Fruit fly (Drosophila melanogaster) whole organism, embryonic: Measurements from ENCODE around the gene Pi4KIIalpha.

Source experiments
- ATbp ChIP-seq: fragments of 200-800 bp; sonication (Bioruptor generic); optimal IDR thresholded peaks from 2 replicates; lab custom pipeline; 2017; ENCODE audit warnings: missing biosample characterization, mild to moderate bottlenecking, missing genetic modification characterization, missing genetic modification reagents
- Abd-B ChIP-seq: fragments of 200-800 bp; sonication (Bioruptor generic); optimal IDR thresholded peaks from 2 replicates; lab custom pipeline; 2018; ENCODE audit warnings: missing biosample characterization, mild to moderate bottlenecking, missing genetic modification characterization, moderate library complexity
- BtbVII ChIP-seq: fragments of 200-800 bp; sonication (Bioruptor generic); optimal IDR thresholded peaks from 3 replicates; lab custom pipeline; 2017; ENCODE audit warnings: missing biosample characterization, mild to moderate bottlenecking, missing genetic modification characterization
- CG10462 ChIP-seq: fragments of 200-800 bp; sonication (Bioruptor generic); optimal IDR thresholded peaks from 2 replicates; lab custom pipeline; 2016; ENCODE audit warnings: missing biosample characterization, missing genetic modification characterization
- CG10565 ChIP-seq: fragments of 200-800 bp; sonication (Bioruptor generic); optimal IDR thresholded peaks from 3 replicates; lab custom pipeline; 2016; ENCODE audit warnings: missing biosample characterization, mild to moderate bottlenecking, missing genetic modification characterization
- CG11093 ChIP-seq: fragments of 200-800 bp; sonication (Bioruptor generic); IDR thresholded peaks from 3 replicates; pipeline ENCODE4 v1.3.6; 2022; ENCODE audit warnings: missing biosample characterization, missing genetic modification characterization
- CG11504 ChIP-seq: fragments of 200-800 bp; sonication (Bioruptor generic); optimal IDR thresholded peaks from 3 replicates; lab custom pipeline; 2019; ENCODE audit warnings: missing biosample characterization, mild to moderate bottlenecking, missing genetic modification characterization, moderate library complexity
- CG11695 ChIP-seq: fragments of 200-800 bp; sonication (Bioruptor generic); IDR thresholded peaks from 3 replicates; pipeline ENCODE4 v1.3.6; 2022; ENCODE audit warnings: missing biosample characterization, missing genetic modification characterization
- CG1233 ChIP-seq: fragments of 200-800 bp; sonication (Bioruptor generic); optimal IDR thresholded peaks from 4 replicates; lab custom pipeline; 2018; ENCODE audit warnings: missing biosample characterization, mild to moderate bottlenecking, missing genetic modification characterization
- CG13287 ChIP-seq: fragments of 200-800 bp; sonication (Bioruptor generic); IDR thresholded peaks from 2 replicates; pipeline ENCODE4 v1.3.6; 2022; ENCODE audit warnings: missing biosample characterization, missing genetic modification characterization; ENCODE audit not compliant: partially characterized antibody
- CG14050 ChIP-seq: fragments of 200-800 bp; sonication (Bioruptor generic); IDR thresholded peaks from 3 replicates; pipeline ENCODE4 v1.3.6; 2022; ENCODE audit warnings: missing biosample characterization, missing genetic modification characterization
- CG14667 ChIP-seq: fragments of 200-800 bp; sonication (Bioruptor generic); IDR thresholded peaks from 2 replicates; pipeline ENCODE4 v1.3.6; 2022; ENCODE audit warnings: missing biosample characterization, missing genetic modification characterization
- CG17385 ChIP-seq: fragments of 200-800 bp; sonication (Bioruptor generic); optimal IDR thresholded peaks from 3 replicates; lab custom pipeline; 2018; ENCODE audit warnings: missing biosample characterization, mild to moderate bottlenecking, missing genetic modification characterization
- CG1832 ChIP-seq: fragments of 200-800 bp; sonication (Bioruptor generic); optimal IDR thresholded peaks from 2 replicates; lab custom pipeline; 2017; ENCODE audit warnings: missing biosample characterization, mild to moderate bottlenecking, missing genetic modification characterization, inconsistent platforms
- CG2712 ChIP-seq: fragments of 200-800 bp; optimal IDR thresholded peaks from 3 replicates; lab custom pipeline; 2019; ENCODE audit warnings: missing biosample characterization, mild to moderate bottlenecking, missing genetic modification characterization, moderate library complexity
- CG31224 ChIP-seq: fragments of 200-800 bp; sonication (Bioruptor generic); IDR thresholded peaks from 2 replicates; pipeline ENCODE4 v1.3.6; 2022; ENCODE audit warnings: missing biosample characterization, missing genetic modification characterization
- CG31365 ChIP-seq: fragments of 200-800 bp; sonication (Bioruptor generic); optimal IDR thresholded peaks from 2 replicates; lab custom pipeline; 2018; ENCODE audit warnings: missing biosample characterization, mild to moderate bottlenecking, missing genetic modification characterization
- CG4854 ChIP-seq: fragments of 200-800 bp; sonication (Bioruptor generic); optimal IDR thresholded peaks from 2 replicates; lab custom pipeline; 2016; ENCODE audit warnings: missing biosample characterization, missing genetic modification characterization, inconsistent platforms
- CG6254 ChIP-seq: fragments of 200-800 bp; sonication (Bioruptor generic); optimal IDR thresholded peaks from 3 replicates; lab custom pipeline; 2017; ENCODE audit warnings: mild to moderate bottlenecking, missing biosample characterization, missing genetic modification reagents, missing genetic modification characterization
- CG6813 ChIP-seq: fragments of 200-800 bp; sonication (Bioruptor generic); optimal IDR thresholded peaks from 2 replicates; lab custom pipeline; 2017; ENCODE audit warnings: missing biosample characterization, missing genetic modification characterization, mild to moderate bottlenecking, moderate library complexity, missing genetic modification reagents
- CG6854 ChIP-seq: fragments of 200-800 bp; sonication (Bioruptor generic); optimal IDR thresholded peaks from 3 replicates; lab custom pipeline; 2017; ENCODE audit warnings: missing biosample characterization, mild to moderate bottlenecking, missing genetic modification characterization
- CG8290 ChIP-seq, 3 experiments: fragments of 200-800 bp; sonication (Bioruptor generic); optimal IDR thresholded peaks; 2 replicates each; lab custom pipeline; 2016 to 2019; ENCODE audit warnings: missing biosample characterization in 3 of 3, missing genetic modification characterization in 3 of 3, mild to moderate bottlenecking in 2 of 3, moderate library complexity in 1 of 3
- CG8359 ChIP-seq: fragments of 200-800 bp; sonication (Bioruptor generic); optimal IDR thresholded peaks from 2 replicates; lab custom pipeline; 2017; ENCODE audit warnings: missing biosample characterization, mild to moderate bottlenecking, missing genetic modification characterization, borderline replicate concordance
- CG8765 ChIP-seq: fragments of 200-800 bp; sonication (Bioruptor generic); IDR thresholded peaks from 2 replicates; pipeline ENCODE4 v1.3.6; 2022; ENCODE audit warnings: missing biosample characterization, missing genetic modification characterization
- Dfd ChIP-seq, 2 experiments: fragments of >200 bp; optimal IDR thresholded peaks; 2 replicates each; lab custom pipeline; 2017; ENCODE audit warnings: missing biosample characterization in 2 of 2, missing genetic modification characterization in 2 of 2
- Dref ChIP-seq: fragments of 200-800 bp; sonication (Bioruptor generic); IDR thresholded peaks from 2 replicates; pipeline ENCODE4 v1.3.6; 2022; ENCODE audit warnings: missing biosample characterization, missing genetic modification characterization
- Fer3 ChIP-seq: fragments of 200-800 bp; sonication (Bioruptor generic); optimal IDR thresholded peaks from 2 replicates; lab custom pipeline; 2018; ENCODE audit warnings: missing biosample characterization, mild to moderate bottlenecking, missing genetic modification characterization, moderate library complexity
- Gsc ChIP-seq: fragments of 200-800 bp; sonication (Bioruptor generic); IDR thresholded peaks from 2 replicates; pipeline ENCODE4 v1.3.6; 2022; ENCODE audit warnings: missing biosample characterization, missing genetic modification characterization
- HHEX ChIP-seq: fragments of 200-800 bp; sonication (Bioruptor generic); optimal IDR thresholded peaks from 3 replicates; lab custom pipeline; 2017; ENCODE audit warnings: missing biosample characterization, mild to moderate bottlenecking, missing genetic modification characterization, missing genetic modification reagents
- Mad ChIP-seq: fragments of 200-800 bp; sonication (Bioruptor generic); optimal IDR thresholded peaks from 2 replicates; lab custom pipeline; 2016; ENCODE audit warnings: missing biosample characterization, missing genetic modification characterization
- Med ChIP-seq: fragments of 200-800 bp; sonication (Bioruptor generic); peaks from one replicate; lab custom pipeline; 2016; ENCODE audit warnings: missing biosample characterization, missing genetic modification characterization, mild to moderate bottlenecking, inconsistent platforms, moderate library complexity
- Oaz ChIP-seq: fragments of 200-800 bp; sonication (Bioruptor generic); IDR thresholded peaks from 2 replicates; pipeline ENCODE4 v1.3.6; 2022; ENCODE audit warnings: missing biosample characterization, missing genetic modification characterization
- Optix ChIP-seq: fragments of 200-800 bp; sonication (Bioruptor generic); IDR thresholded peaks from 3 replicates; pipeline ENCODE4 v1.3.6; 2022; ENCODE audit warnings: missing biosample characterization, missing genetic modification characterization
- Sry-δ ChIP-seq: fragments of 200-800 bp; sonication (Bioruptor generic); optimal IDR thresholded peaks from 2 replicates; lab custom pipeline; 2016; ENCODE audit warnings: missing biosample characterization, missing genetic modification characterization
- TFAM ChIP-seq: fragments of 200-800 bp; sonication (Bioruptor generic); optimal IDR thresholded peaks from 2 replicates; lab custom pipeline; 2017; ENCODE audit warnings: missing biosample characterization, missing genetic modification characterization, inconsistent platforms
- YL-1 ChIP-seq: fragments of 200-800 bp; sonication (Bioruptor generic); optimal IDR thresholded peaks from 3 replicates; lab custom pipeline; 2017; ENCODE audit warnings: missing biosample characterization, mild to moderate bottlenecking, missing genetic modification characterization
- caup ChIP-seq: fragments of 200-800 bp; sonication (Bioruptor generic); optimal IDR thresholded peaks from 3 replicates; lab custom pipeline; 2017; ENCODE audit warnings: missing biosample characterization, mild to moderate bottlenecking, missing genetic modification characterization, moderate library complexity; ENCODE audit not compliant: severe bottlenecking
- chinmo ChIP-seq: fragments of 200-800 bp; sonication (Bioruptor generic); IDR thresholded peaks from 4 replicates; pipeline ENCODE4 v1.3.6; 2022; ENCODE audit warnings: missing biosample characterization, missing genetic modification characterization; ENCODE audit not compliant: partially characterized antibody
- ci ChIP-seq: fragments of 200-800 bp; sonication (Bioruptor generic); IDR thresholded peaks from 3 replicates; pipeline ENCODE4 v1.3.6; 2022; ENCODE audit warnings: missing biosample characterization, missing genetic modification characterization
- dm ChIP-seq: fragments of 200-800 bp; sonication (Bioruptor generic); optimal IDR thresholded peaks from 3 replicates; lab custom pipeline; 2016; ENCODE audit warnings: missing biosample characterization, missing genetic modification characterization
- inv ChIP-seq: fragments of 200-800 bp; sonication (Bioruptor generic); IDR thresholded peaks from 2 replicates; pipeline ENCODE4 v1.3.6; 2022; ENCODE audit warnings: missing biosample characterization, missing genetic modification characterization; ENCODE audit not compliant: partially characterized antibody
- kah ChIP-seq: fragments of 200-800 bp; sonication (Bioruptor generic); optimal IDR thresholded peaks from 2 replicates; lab custom pipeline; 2018; ENCODE audit warnings: missing biosample characterization, mild to moderate bottlenecking, missing genetic modification characterization
- knrl ChIP-seq: fragments of 200-800 bp; sonication (Bioruptor generic); IDR thresholded peaks from 3 replicates; pipeline ENCODE4 v1.3.6; 2022; ENCODE audit warnings: missing biosample characterization, missing genetic modification characterization; ENCODE audit not compliant: partially characterized antibody
- mam ChIP-seq: fragments of 200-800 bp; sonication (Bioruptor generic); optimal IDR thresholded peaks from 3 replicates; lab custom pipeline; 2016; ENCODE audit warnings: missing biosample characterization, missing genetic modification characterization
- mirr ChIP-seq: fragments of 200-800 bp; sonication (Bioruptor generic); optimal IDR thresholded peaks from 3 replicates; lab custom pipeline; 2018; ENCODE audit warnings: missing biosample characterization, mild to moderate bottlenecking, missing genetic modification characterization
- sens ChIP-seq: fragments of 200-800 bp; sonication (Bioruptor generic); peaks from one replicate; lab custom pipeline; 2016; ENCODE audit warnings: missing biosample characterization, missing genetic modification characterization
- sr ChIP-seq: fragments of 200-800 bp; sonication (Bioruptor generic); IDR thresholded peaks from 3 replicates; pipeline ENCODE4 v1.3.6; 2022; ENCODE audit warnings: missing biosample characterization, missing genetic modification characterization
- tin ChIP-seq: fragments of 200-800 bp; sonication (Bioruptor generic); optimal IDR thresholded peaks from 3 replicates; lab custom pipeline; 2016; ENCODE audit warnings: missing biosample characterization, missing genetic modification characterization
- unpg ChIP-seq: fragments of 200-800 bp; sonication (Bioruptor generic); optimal IDR thresholded peaks from 3 replicates; lab custom pipeline; 2018; ENCODE audit warnings: missing biosample characterization, mild to moderate bottlenecking, missing genetic modification characterization, moderate library complexity
- zen ChIP-seq: fragments of 200-800 bp; sonication (Bioruptor generic); optimal IDR thresholded peaks from 3 replicates; lab custom pipeline; 2018; ENCODE audit warnings: missing biosample characterization, mild to moderate bottlenecking, missing genetic modification characterization, moderate library complexity
- zen2 ChIP-seq: fragments of 200-800 bp; sonication (Bioruptor generic); IDR thresholded peaks from 3 replicates; pipeline ENCODE4 v1.3.6; 2022; ENCODE audit warnings: missing biosample characterization, missing genetic modification characterization; ENCODE audit not compliant: partially characterized antibody

Gene Pi4KIIalpha

dm6 chr3R:5608422-5608821 is 45.0 kb upstream of the Pi4KIIalpha start (continued):
- TF ChIP-seq ci (GFP tag; lab: Robert Waterston, UW) (0 out of 3 replicates have a peak, but pooled peaks have one; percentile 25), ATbp (no peak), sr (no peak), zen2 (GFP tag; lab: Robert Waterston, UW) (no peak), CG13287 (GFP tag; lab: Robert Waterston, UW) (no peak), Mad (no peak), CG11504 (no peak), CG17385 (GFP tag; lab: Kevin White, UChicago) (no peak), mam (GFP tag; lab: Kevin White, UChicago) (no peak), mirr (GFP tag; lab: Kevin White, UChicago) (no peak), CG31224 (GFP tag; lab: Robert Waterston, UW) (no peak), inv (0 out of 2 replicates have a peak, but pooled peaks have one; percentile 12), CG14050 (GFP tag; lab: Robert Waterston, UW) (no peak), sens (no peak), CG6254 (GFP tag; lab: Kevin White, UChicago) (no peak), Dfd (GFP tag; optimal IDR thresholded peaks at IDR 0.05; lab: Kevin White, UChicago) (peak in 1 of 2 experiments; percentile 73), CG8290 (GFP tag; optimal IDR thresholded peaks at IDR 0.05; lab: Kevin White, UChicago) (no peak), CG8290 (tag; optimal IDR thresholded peaks at IDR 0.05; lab: Kevin White, UChicago) (no peak), Sry-δ (no peak), Med (GFP tag; lab: Kevin White, UChicago) (peak; percentile 52), CG1233 (no peak), CG11093 (0 out of 3 replicates have a peak, but pooled peaks have one; percentile 40), CG10462 (GFP tag; lab: Kevin White, UChicago) (no peak), CG4854 (GFP tag; lab: Kevin White, UChicago) (no peak), Oaz (GFP tag; lab: Robert Waterston, UW) (no peak), unpg (GFP tag; lab: Kevin White, UChicago) (no peak), Dref (GFP tag; lab: Robert Waterston, UW) (no peak), CG6854 (GFP tag; lab: Kevin White, UChicago) (no peak), Fer3 (tag; lab: Kevin White, UChicago) (no peak), CG31365 (tag; lab: Kevin White, UChicago) (no peak)
- TF ChIP-seq, all 482 proteins: peak for 8

- TF ChIP-seq CG2712 (tag; lab: Kevin White, UChicago) = peak; percentile 82
- peak; percentile 26 for TF ChIP-seq CG8359 (GFP tag; lab: Kevin White, UChicago)
- TF ChIP-seq CG8765 (GFP tag; lab: Robert Waterston, UW) = peak; percentile 63
- no peak for TF ChIP-seq kah (GFP tag; lab: Kevin White, UChicago)
- TF ChIP-seq TFAM = no peak
- TF ChIP-seq CG11695 (GFP tag; lab: Robert Waterston, UW) = peak; percentile 35; the same call in 1 of the 3 replicates
- TF ChIP-seq tin (GFP tag; lab: Kevin White, UChicago) = peak; percentile 58
- TF ChIP-seq zen = peak; percentile 68
- no peak for TF ChIP-seq CG14667
- peak; percentile 31 for TF ChIP-seq dm (GFP tag; lab: Kevin White, UChicago)
- TF ChIP-seq YL-1 = peak; percentile 91
- TF ChIP-seq CG6813 (GFP tag; lab: Kevin White, UChicago) = no peak
- peak; percentile 42 for TF ChIP-seq BtbVII (GFP tag; lab: Kevin White, UChicago)
- TF ChIP-seq Optix = 0 out of 3 replicates have a peak, but pooled peaks have one; percentile 45
- no peak for TF ChIP-seq CG1832 (GFP tag; lab: Kevin White, UChicago)
- peak; percentile 54 for TF ChIP-seq caup
- TF ChIP-seq knrl (GFP tag; lab: Robert Waterston, UW) = peak; percentile 21; the same call in 1 of the 3 replicates
- 0 out of 4 replicates have a peak, but pooled peaks have one; percentile 58 for TF ChIP-seq chinmo (GFP tag; lab: Robert Waterston, UW)
- TF ChIP-seq HHEX (GFP tag; lab: Kevin White, UChicago) = no peak
- TF ChIP-seq Abd-B (GFP tag; lab: Kevin White, UChicago) = peak; percentile 68
- TF ChIP-seq Gsc = no peak
- TF ChIP-seq CG10565 (GFP tag; lab: Kevin White, UChicago) = no peak
These were observed 43.0 kb upstream of the Pi4KIIalpha start, which contains the start of gene asl for dm6 chr3R:5606477-5606876. TSS of gene asl (minus strand) at chr3R:5606543.
